Worm (Caenorhabditis elegans) whole organism, early embryonic: ENCODE results near the gene sdz-13.

ENCODE experiments used
- B0310.2 ChIP-seq: sonication (generic microtip); optimal IDR thresholded peaks from 2 replicates; lab custom pipeline; 2016; ENCODE audit warnings: mild to moderate bottlenecking, missing genetic modification characterization, missing compliant biosample characterization
- F13C5.2 ChIP-seq: sonication (generic microtip); optimal IDR thresholded peaks from 2 replicates; lab custom pipeline; 2017; ENCODE audit warnings: mild to moderate bottlenecking, missing genetic modification characterization, inconsistent platforms, missing compliant biosample characterization
- aly-1 ChIP-seq: sonication (generic microtip); optimal IDR thresholded peaks from 2 replicates; lab custom pipeline; 2016; ENCODE audit warnings: missing genetic modification characterization, missing compliant biosample characterization
- ama-1 ChIP-seq: fragments of 150-350 bp; optimal IDR thresholded peaks from 2 replicates; lab custom pipeline; 2014
- ceh-36 ChIP-seq: sonication (generic microtip); optimal IDR thresholded peaks from 2 replicates; lab custom pipeline; 2016; ENCODE audit warnings: missing genetic modification characterization, inconsistent platforms, missing compliant biosample characterization
- flt-1 ChIP-seq: fragments of 200-800 bp; sonication (Bioruptor generic); IDR thresholded peaks from 2 replicates; pipeline ENCODE4 v1.3.6; 2022; ENCODE audit warnings: missing genetic modification characterization, missing compliant biosample characterization
- hmbx-1 ChIP-seq: sonication (generic microtip); optimal IDR thresholded peaks from 2 replicates; lab custom pipeline; 2016; ENCODE audit warnings: mild to moderate bottlenecking, missing genetic modification characterization, missing compliant biosample characterization
- hmg-4 ChIP-seq: fragments of 200-800 bp; sonication (Bioruptor generic); optimal IDR thresholded peaks from 2 replicates; lab custom pipeline; 2018; ENCODE audit warnings: mild to moderate bottlenecking, missing genetic modification characterization, missing compliant biosample characterization
- hnd-1 ChIP-seq: sonication (generic microtip); optimal IDR thresholded peaks from 2 replicates; lab custom pipeline; 2016; ENCODE audit warnings: missing genetic modification characterization, missing compliant biosample characterization
- pes-1 ChIP-seq: fragments of 200-800 bp; sonication (Bioruptor generic); IDR thresholded peaks from 2 replicates; pipeline ENCODE4 v1.3.6; 2022; ENCODE audit warnings: missing genetic modification reagents, missing genetic modification characterization, missing compliant biosample characterization
- scrt-1 ChIP-seq: fragments of 200-800 bp; sonication (Bioruptor generic); IDR thresholded peaks from 2 replicates; pipeline ENCODE4 v1.3.6; 2022; ENCODE audit warnings: missing genetic modification characterization, missing compliant biosample characterization
- tra-4 ChIP-seq: sonication (generic microtip); optimal IDR thresholded peaks from 2 replicates; lab custom pipeline; 2017; ENCODE audit warnings: missing genetic modification characterization, missing compliant biosample characterization

- no peak for TF ChIP-seq hmbx-1 (tag; lab: Kevin White, UChicago)
- no peak for TF ChIP-seq tra-4 (tag; lab: Kevin White, UChicago)
- TF ChIP-seq ama-1 = no peak
- TF ChIP-seq hnd-1 = no peak
- no peak for TF ChIP-seq hmg-4 (GFP tag; lab: Kevin White, UChicago)
- TF ChIP-seq flt-1 = no peak
- TF ChIP-seq F13C5.2 (tag; lab: Kevin White, UChicago) = no peak
- TF ChIP-seq pes-1 (GFP tag; lab: Robert Waterston, UW) = no peak
- TF ChIP-seq B0310.2 (tag; lab: Kevin White, UChicago) = no peak
- no peak for TF ChIP-seq scrt-1
- TF ChIP-seq ceh-36 (tag; lab: Kevin White, UChicago) = no peak
- no peak for TF ChIP-seq aly-1 (tag; lab: Kevin White, UChicago)
These were observed 24.8 kb upstream of the sdz-13 start, which contains the start of gene ZK596.3 for ce11 chrIV:10904282-10904681.
